Worm (Caenorhabditis elegans): ENCODE data around the gene nspg-11.

- TF ChIP-seq D2030.7 (GFP tag; IDR thresholded peaks at IDR 0.05) (no peak), K11D2.4 (GFP tag; IDR thresholded peaks at IDR 0.05) (no peak)
These were observed 29.8 kb upstream of the nspg-11 start for ce11 chrIV:9353728-9354127.

All from whole organism, young adult.